Fruit fly (Drosophila melanogaster): ENCODE measurements around the gene mbf1.
A peak's percentile ranks its signal among the peaks of the same experiment; 100 is the strongest.

mbf1 gene

DNA sequence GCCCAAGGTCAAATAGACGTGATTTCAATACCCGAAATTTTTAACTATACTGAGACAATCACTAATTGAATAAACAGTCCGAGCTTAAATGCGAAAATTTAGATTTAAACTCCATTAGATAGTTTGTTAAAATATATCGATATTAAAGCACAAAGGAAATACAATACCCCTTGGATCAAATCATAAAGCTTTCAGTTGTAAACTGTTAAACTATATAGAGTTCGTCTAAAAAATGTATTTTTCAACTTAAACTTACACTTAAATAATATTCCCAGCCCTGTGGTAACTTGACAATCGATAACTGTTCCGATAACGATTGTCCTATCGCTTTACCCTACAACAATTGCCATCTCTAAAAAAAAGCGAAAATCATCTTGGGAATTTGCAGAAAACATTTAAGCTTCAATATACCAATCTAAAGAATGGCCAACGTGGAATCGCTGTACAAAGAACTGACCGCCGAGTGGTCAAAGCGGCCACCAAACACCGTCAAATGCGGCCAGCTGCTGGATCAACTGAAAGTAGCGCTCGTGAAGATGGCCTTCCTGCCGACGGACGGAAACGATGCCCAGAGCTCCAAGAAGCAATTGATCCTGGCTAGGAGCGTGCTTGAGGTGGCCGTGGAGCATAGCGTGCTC, 8.6 kb downstream of the mbf1 start, which contains the start of gene Rpn12 (continued):
- no peak for TF ChIP-seq HLHmδ (GFP tag; optimal IDR thresholded peaks at IDR 0.05)
- no peak for TF ChIP-seq CG10431 (GFP tag; optimal IDR thresholded peaks at IDR 0.05)
- TF ChIP-seq Adf1 (GFP tag; IDR thresholded peaks at IDR 0.05) = no peak
- peak; percentile 82 for TF ChIP-seq bbx (GFP tag; IDR thresholded peaks at IDR 0.05; ENCODE audit: partially characterized antibody)
- TF ChIP-seq sob (GFP tag; IDR thresholded peaks at IDR 0.05) = no peak
- TF ChIP-seq CHES-1-like (GFP tag; optimal IDR thresholded peaks at IDR 0.05) = peak; percentile 36
- TF ChIP-seq Hr51 (GFP tag; optimal IDR thresholded peaks at IDR 0.05) = peak in 1 of 2 experiments; percentile 35
- no peak for TF ChIP-seq dan (GFP tag; IDR thresholded peaks at IDR 0.05)
- TF ChIP-seq gsb (GFP tag; IDR thresholded peaks at IDR 0.05) = no peak
- TF ChIP-seq tgo (GFP tag; IDR thresholded peaks at IDR 0.05) = no peak
- TF ChIP-seq CG13296 (GFP tag; optimal IDR thresholded peaks at IDR 0.05) = peak; percentile 60
- peak; percentile 78 for TF ChIP-seq nerfin-2 (GFP tag; IDR thresholded peaks at IDR 0.05; ENCODE audit: partially characterized antibody)
- peak; percentile 68 for TF ChIP-seq row (GFP tag; IDR thresholded peaks at IDR 0.05)
- TF ChIP-seq Vsx1 (GFP tag; optimal IDR thresholded peaks at IDR 0.05) = no peak
- TF ChIP-seq CG7928 (GFP tag; optimal IDR thresholded peaks at IDR 0.05) = peak; percentile 86
- TF ChIP-seq Elba2 (GFP tag; optimal IDR thresholded peaks at IDR 0.05) = no peak
- no peak for TF ChIP-seq corto (GFP tag; optimal IDR thresholded peaks at IDR 0.05)
- TF ChIP-seq Dek (tag; optimal IDR thresholded peaks at IDR 0.05) = peak; percentile 7
- TF ChIP-seq CG15696 (tag; optimal IDR thresholded peaks at IDR 0.05) = no peak
- no peak for TF ChIP-seq Side (GFP tag; optimal IDR thresholded peaks at IDR 0.05)
- no peak for TF ChIP-seq cg (GFP tag; optimal IDR thresholded peaks at IDR 0.05)
- TF ChIP-seq pfk (GFP tag; optimal IDR thresholded peaks at IDR 0.05) = no peak
- TF ChIP-seq Chrac-16 (GFP tag; optimal IDR thresholded peaks at IDR 0.05) = peak; percentile 33
- TF ChIP-seq CG14667 (GFP tag; IDR thresholded peaks at IDR 0.05) = no peak
- TF ChIP-seq CG17829 (tag; optimal IDR thresholded peaks at IDR 0.05) = peak; percentile 42
- TF ChIP-seq da (GFP tag; optimal IDR thresholded peaks at IDR 0.05) = no peak
- no peak for TF ChIP-seq NC2α (GFP tag; optimal IDR thresholded peaks at IDR 0.05)
- no peak for TF ChIP-seq maf-S (GFP tag; optimal IDR thresholded peaks at IDR 0.05)
- peak; percentile 15 to 31 for TF ChIP-seq dpn (GFP tag; optimal IDR thresholded peaks at IDR 0.05)
- peak; percentile 90 for TF ChIP-seq Sry-δ (GFP tag; optimal IDR thresholded peaks at IDR 0.05)
- peak; percentile 34 for TF ChIP-seq B-H2 (GFP tag; optimal IDR thresholded peaks at IDR 0.05)
- TF ChIP-seq al (GFP tag; IDR thresholded peaks at IDR 0.05) = peak; percentile 15; the same call in 1 of the 2 replicates
- peak; percentile 14; the same call in 1 of the 2 replicates for TF ChIP-seq CG3847 (GFP tag; IDR thresholded peaks at IDR 0.05)
- peak; percentile 15 for TF ChIP-seq HLH54F (GFP tag; optimal IDR thresholded peaks at IDR 0.05)
- no peak for TF ChIP-seq seq (GFP tag; IDR thresholded peaks at IDR 0.05)
- no peak for TF ChIP-seq Dip2 (GFP tag; IDR thresholded peaks at IDR 0.05)
- no peak for TF ChIP-seq tx (GFP tag; optimal IDR thresholded peaks at IDR 0.05)
- TF ChIP-seq CG17186 (GFP tag; optimal IDR thresholded peaks at IDR 0.05) = no peak
- TF ChIP-seq CG8290 (GFP tag; optimal IDR thresholded peaks at IDR 0.05) = peak; percentile 28
- TF ChIP-seq CG8290 (tag; optimal IDR thresholded peaks at IDR 0.05) = peak in 1 of 2 experiments; percentile 52
- 0 out of 2 replicates have a peak, but pooled peaks have one; percentile 16 for TF ChIP-seq CG6689 (GFP tag; IDR thresholded peaks at IDR 0.05)
- TF ChIP-seq Dref (GFP tag; IDR thresholded peaks at IDR 0.05) = peak; percentile 88
- peak; percentile 5 for TF ChIP-seq Fer2 (tag; optimal IDR thresholded peaks at IDR 0.05)
- peak; percentile 49 for TF ChIP-seq CG2678 (tag; optimal IDR thresholded peaks at IDR 0.05)
- TF ChIP-seq CG34224 (GFP tag; IDR thresholded peaks at IDR 0.05; ENCODE audit: partially characterized antibody) = peak; percentile 83
- TF ChIP-seq PHDP (tag; optimal IDR thresholded peaks at IDR 0.05) = peak; percentile 36
- peak; percentile 80 for TF ChIP-seq zen2 (GFP tag; IDR thresholded peaks at IDR 0.05; ENCODE audit: partially characterized antibody)
- peak; percentile 53 for TF ChIP-seq CG15514 (GFP tag; optimal IDR thresholded peaks at IDR 0.05)
- no peak for TF ChIP-seq CG8944 (GFP tag; optimal IDR thresholded peaks at IDR 0.05)
- TF ChIP-seq CG8765 (GFP tag; IDR thresholded peaks at IDR 0.05) = no peak

All from whole organism, embryonic.